Worm (Caenorhabditis elegans): ENCODE measurements around the gene B0524.2.

B0524.2 gene

DNA sequence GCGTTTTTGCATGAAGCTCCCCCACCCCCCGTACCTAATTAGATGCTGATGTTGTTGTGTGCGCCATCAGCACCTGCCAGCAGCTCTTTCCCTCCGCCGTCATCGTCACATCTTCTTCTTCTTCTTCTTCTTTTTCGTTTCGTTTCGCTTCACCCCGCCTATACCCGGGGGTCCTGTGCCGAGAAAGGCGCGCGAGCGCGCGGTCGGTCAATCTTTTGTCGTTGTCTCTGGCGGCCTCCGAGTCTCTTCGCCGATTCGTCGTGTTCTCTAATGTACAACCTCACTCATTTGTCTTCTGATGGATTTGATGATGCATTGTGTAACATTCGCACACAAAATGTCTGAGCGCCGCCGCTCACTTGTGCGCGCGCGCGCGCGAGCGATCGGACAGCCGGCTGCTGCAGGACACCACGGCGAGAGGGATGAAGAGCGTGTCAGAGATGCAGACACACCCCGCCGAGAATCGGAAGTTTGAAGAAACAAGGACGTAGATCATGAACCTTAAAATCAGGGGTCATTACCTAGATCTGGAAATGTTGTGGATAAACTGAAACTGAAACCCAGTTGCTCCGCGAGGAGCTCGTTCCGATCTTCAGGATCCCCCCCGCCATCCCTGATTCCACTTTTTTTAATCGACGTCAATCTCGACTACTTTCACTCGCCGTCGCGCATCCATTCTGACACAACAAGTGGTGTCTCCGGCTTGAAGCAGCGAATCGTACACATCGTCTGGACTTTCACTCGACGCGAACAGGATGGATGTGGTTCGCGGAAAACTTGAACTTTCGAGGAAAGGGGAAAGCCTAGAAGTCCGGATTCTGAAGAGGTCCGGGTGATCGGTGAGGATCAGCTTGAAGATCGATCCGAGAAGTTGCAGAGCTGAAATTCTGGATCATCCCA is 29.8 kb downstream of the B0524.2 start (continued):
- no peak for TF ChIP-seq rec-8 (tag; optimal IDR thresholded peaks at IDR 0.05)
- no peak for TF ChIP-seq aptf-2 (GFP tag; conservative IDR thresholded peaks at IDR 0.05)
- TF ChIP-seq lin-26 (GFP tag; IDR thresholded peaks at IDR 0.05) = peak; percentile 79
- TF ChIP-seq tlf-1 (GFP tag; optimal IDR thresholded peaks at IDR 0.05) = peak; percentile 63

DNA sequence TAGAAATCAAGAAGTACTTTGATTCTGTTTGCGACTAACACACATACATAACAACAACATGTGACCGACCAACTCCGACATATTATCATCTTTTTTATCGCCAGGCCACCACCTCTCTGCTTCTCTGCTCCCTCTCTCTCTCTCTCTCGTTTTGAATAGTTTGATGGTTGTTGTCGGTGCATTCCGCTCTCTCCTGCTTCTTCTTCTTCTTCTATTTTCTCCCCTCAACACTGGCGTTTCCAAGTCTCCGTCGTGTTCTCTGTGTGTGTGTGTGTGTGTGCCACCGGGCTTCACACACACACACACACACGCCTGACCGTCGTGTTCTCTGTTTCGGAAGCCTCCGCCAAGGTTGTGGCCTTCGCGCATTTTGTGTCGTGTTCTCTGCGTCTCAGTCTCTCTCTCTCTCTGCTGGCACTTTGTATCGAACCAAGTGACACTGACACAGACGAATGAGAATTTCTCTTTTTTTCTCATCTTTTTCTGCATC is 31.2 kb downstream of the B0524.2 start:
- TF ChIP-seq lir-1 (GFP tag; conservative IDR thresholded peaks at IDR 0.05) (no peak; the same call in 1 of the 2 replicates), Y56A3A.18 (GFP tag; IDR thresholded peaks at IDR 0.05) (no peak), tbx-9 (tag; optimal IDR thresholded peaks at IDR 0.05; ENCODE audit: borderline replicate concordance) (no peak), madf-3 (GFP tag; IDR thresholded peaks at IDR 0.05) (no peak), hrde-1 (tag; optimal IDR thresholded peaks at IDR 0.05; ENCODE audit: borderline replicate concordance) (no peak), dpl-1 (GFP tag; optimal IDR thresholded peaks at IDR 0.05) (no peak), lag-1 (GFP tag; IDR thresholded peaks at IDR 0.05) (peak; percentile 80; the same call in 1 of the 2 replicates), F23B12.7 (tag; optimal IDR thresholded peaks at IDR 0.05; ENCODE audit: insufficient read depth) (no peak), tbp1 (GFP tag; optimal IDR thresholded peaks at IDR 0.05) (peak; percentile 62), dpff-1 (tag; optimal IDR thresholded peaks at IDR 0.05) (no peak), nfya-1 (tag; optimal IDR thresholded peaks at IDR 0.05; ENCODE audit: borderline replicate concordance, insufficient read depth) (no peak), ceh-40 (GFP tag; IDR thresholded peaks at IDR 0.05) (no peak), F39B2.1 (GFP tag; IDR thresholded peaks at IDR 0.05) (no peak), sptf-2 (GFP tag; optimal IDR thresholded peaks at IDR 0.05) (no peak), zim-3 (tag; optimal IDR thresholded peaks at IDR 0.05) (no peak), cebp-2 (GFP tag; IDR thresholded peaks at IDR 0.05) (no peak), ztf-3 (GFP tag; optimal IDR thresholded peaks at IDR 0.05) (peak; percentile 94), chd-7 (tag; optimal IDR thresholded peaks at IDR 0.05) (peak; percentile 98), ztf-25 (GFP tag; IDR thresholded peaks at IDR 0.05) (no peak), ceh-100 (GFP tag; IDR thresholded peaks at IDR 0.05) (no peak), athp-1 (tag; optimal IDR thresholded peaks at IDR 0.05) (peak; percentile 67), gei-17 (GFP tag; optimal IDR thresholded peaks at IDR 0.05) (peak; percentile 84), let-607 (tag; optimal IDR thresholded peaks at IDR 0.05) (peak; percentile 69 to 89), dox-1 (GFP tag; IDR thresholded peaks at IDR 0.05) (peak; percentile 86), xnd-1 (tag; optimal IDR thresholded peaks at IDR 0.05) (no peak), nfyb-1 (GFP tag; IDR thresholded peaks at IDR 0.05) (peak; percentile 94), F55B11.4 (tag; optimal IDR thresholded peaks at IDR 0.05; ENCODE audit: borderline replicate concordance, insufficient read depth) (no peak), unc-130 (GFP tag; optimal IDR thresholded peaks at IDR 0.05) (no peak), F10E7.11 (tag; optimal IDR thresholded peaks at IDR 0.05) (no peak), F57A8.1 (GFP tag; optimal IDR thresholded peaks at IDR 0.05) (no peak), fkh-3 (tag; optimal IDR thresholded peaks at IDR 0.05) (no peak), ceh-79 (tag; optimal IDR thresholded peaks at IDR 0.05) (no peak), unc-62 (GFP tag; optimal IDR thresholded peaks at IDR 0.05) (peak; percentile 45), ZK185.1 (tag; optimal IDR thresholded peaks at IDR 0.05; ENCODE audit: poor library complexity, severe bottlenecking) (peak; percentile 68), lin-40 (tag; optimal IDR thresholded peaks at IDR 0.05) (peak; percentile 98), somi-1 (GFP tag; optimal IDR thresholded peaks at IDR 0.05) (peak; percentile 99), snpc-1.3 (tag; optimal IDR thresholded peaks at IDR 0.05; ENCODE audit: insufficient read depth) (no peak), snpc-4 (GFP tag; optimal IDR thresholded peaks at IDR 0.05) (peak; percentile 62), snpc-4 (tag; optimal IDR thresholded peaks at IDR 0.05) (peak; percentile 13 to 77 (median 69)), ccch-3 (GFP tag; optimal IDR thresholded peaks at IDR 0.05) (no peak)
